Fruit fly (Drosophila melanogaster): ENCODE results near the gene CG33641.

- TF ChIP-seq ttk (optimal IDR thresholded peaks at IDR 0.05), result no peak
- TF ChIP-seq Myc (optimal IDR thresholded peaks at IDR 0.05), result no peak
- no peak for TF ChIP-seq h (optimal IDR thresholded peaks at IDR 0.05)
- TF ChIP-seq psq (optimal IDR thresholded peaks at IDR 0.05), result no peak
Measured at dm6 chr2L:13570982-13571426, 42.2 kb downstream of the CG33641 start.

Data from Kc167 (cell line).